Fruit fly (Drosophila melanogaster) whole organism: ENCODE results near the gene CG4455.

Experiments
- CG8478 ChIP-seq: fragments of >200 bp; optimal IDR thresholded peaks from 2 replicates; lab custom pipeline; 2018; ENCODE audit warnings: inconsistent platforms
- Dll ChIP-seq: fragments of >200 bp; optimal IDR thresholded peaks from 2 replicates; lab custom pipeline; 2017
- EcR ChIP-seq, 2 experiments: fragments of >200 bp; optimal IDR thresholded peaks; 2 replicates each; lab custom pipeline; 2017; ENCODE audit warnings: missing biosample characterization in 2 of 2, missing genetic modification characterization in 2 of 2, missing genetic modification reagents in 2 of 2
- pan ChIP-seq: fragments of >200 bp; optimal IDR thresholded peaks from 2 replicates; lab custom pipeline; 2017
- psq ChIP-seq: fragments of >200 bp; optimal IDR thresholded peaks from 2 replicates; lab custom pipeline; 2017
- usp ChIP-seq: fragments of >200 bp; optimal IDR thresholded peaks from 2 replicates; lab custom pipeline; 2017; ENCODE audit warnings: missing biosample characterization, missing genetic modification characterization, mixed read lengths

CG4455 gene

DNA sequence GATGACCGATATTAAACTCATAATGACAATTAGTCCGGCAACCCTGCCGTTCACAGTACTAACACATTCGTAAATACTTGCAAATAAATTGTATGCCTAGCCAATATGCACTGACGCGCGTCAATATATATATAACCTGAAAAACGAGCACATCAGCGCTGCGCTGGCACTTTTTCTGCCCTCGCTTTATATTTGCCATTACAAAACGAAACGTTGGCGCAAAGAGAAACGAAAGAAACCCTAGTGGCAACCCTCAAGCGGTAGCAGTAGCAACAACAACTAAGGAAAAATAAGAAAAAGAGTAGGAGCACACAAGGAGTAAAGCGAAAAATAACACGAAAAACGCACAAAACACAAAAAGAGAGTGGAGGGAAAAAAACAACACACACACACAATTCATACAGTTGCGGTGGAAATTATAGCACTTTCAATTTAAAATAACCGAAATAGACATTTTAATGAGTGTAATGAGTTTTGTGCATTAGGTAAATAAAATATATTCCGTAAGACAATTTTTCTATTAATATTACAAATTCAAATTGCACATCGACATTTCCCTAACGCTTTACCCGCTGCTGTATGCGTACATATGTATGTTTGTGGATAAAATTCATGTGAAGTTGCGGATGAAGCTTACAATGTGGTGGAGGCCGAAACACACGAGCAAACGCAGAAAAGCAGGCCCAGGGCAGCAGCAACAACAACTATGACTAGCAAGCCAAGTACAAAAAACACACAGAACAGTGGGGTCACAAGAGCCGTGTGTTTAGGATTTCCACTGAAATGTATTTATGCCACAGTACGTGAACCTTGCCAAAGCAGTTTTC, 1.8 kb upstream of the CG4455 start:
- no peak for TF ChIP-seq Dll (lab: Kevin White, UChicago)
- TF ChIP-seq pan (lab: Kevin White, UChicago), result no peak
- TF ChIP-seq psq (lab: Kevin White, UChicago), result peak; percentile 75
- no peak for TF ChIP-seq EcR (GFP tag; optimal IDR thresholded peaks at IDR 0.05; lab: Kevin White, UChicago)
- TF ChIP-seq CG8478 (lab: Kevin White, UChicago), result no peak

DNA sequence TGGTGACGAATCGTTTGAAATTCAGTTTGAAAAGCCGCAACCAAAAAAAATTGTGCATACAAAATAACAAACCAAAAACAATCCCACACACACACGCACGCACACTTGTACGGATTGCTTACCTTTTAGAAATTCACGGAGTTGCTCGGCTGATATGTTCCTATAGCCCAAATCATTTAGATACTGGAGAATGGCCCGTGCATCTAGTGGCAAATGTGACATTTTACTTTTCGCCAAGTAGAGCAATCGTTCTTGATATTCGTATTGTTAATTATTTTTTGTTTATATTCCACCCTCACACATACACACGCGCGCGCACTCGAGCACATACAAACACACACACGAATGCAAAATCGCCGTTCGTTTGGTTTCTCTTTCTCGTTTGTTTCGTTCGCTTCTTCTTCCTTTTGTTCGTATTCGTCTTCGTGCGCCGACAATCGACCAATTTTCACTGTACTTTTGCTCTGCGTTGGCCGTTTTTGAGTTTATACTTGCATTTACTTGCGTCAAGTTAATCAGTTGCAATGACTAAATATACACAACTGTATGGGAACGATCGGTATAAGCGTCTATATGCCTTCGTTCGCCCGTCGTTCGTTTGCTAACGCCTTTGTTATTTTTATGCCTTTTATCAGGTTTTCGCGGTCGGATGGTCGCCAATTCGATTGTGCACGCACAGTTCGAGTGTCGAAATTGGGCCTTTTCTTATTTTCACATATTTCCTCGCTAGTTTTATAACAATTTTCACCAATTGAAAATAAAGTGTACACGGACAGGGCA, 739 bp upstream of the CG4455 start:
- TF ChIP-seq usp (GFP tag; lab: Kevin White, UChicago), result no peak
- TF ChIP-seq CG8478 (lab: Kevin White, UChicago), result no peak
- TF ChIP-seq pan (lab: Kevin White, UChicago), result no peak
- TF ChIP-seq Dll (lab: Kevin White, UChicago), result no peak
- TF ChIP-seq EcR (GFP tag; optimal IDR thresholded peaks at IDR 0.05; lab: Kevin White, UChicago), result no peak
- TF ChIP-seq psq (lab: Kevin White, UChicago), result no peak

DNA sequence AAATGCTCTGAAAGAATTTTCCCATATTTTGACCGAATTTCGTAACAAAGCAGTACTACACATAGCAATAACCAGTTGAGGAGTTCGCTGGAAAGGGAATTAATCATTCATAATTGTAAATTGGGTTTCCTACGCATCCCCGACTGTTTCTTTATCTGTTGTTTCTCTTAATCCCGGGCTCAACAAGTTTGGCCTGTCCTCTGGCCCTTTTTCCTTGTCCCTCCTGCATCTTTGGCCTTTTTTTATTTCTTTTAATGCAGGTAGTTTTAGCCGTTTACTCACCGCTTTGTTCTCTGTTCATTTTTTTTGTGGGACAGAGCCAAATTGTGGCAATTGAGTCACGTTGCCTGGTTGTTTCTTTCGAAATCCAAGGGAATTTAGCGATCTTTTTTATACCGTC, 1.0 kb downstream of the CG4455 start:
- no peak for TF ChIP-seq usp (GFP tag; lab: Kevin White, UChicago)
- no peak for TF ChIP-seq pan (lab: Kevin White, UChicago)
- no peak for TF ChIP-seq Dll (lab: Kevin White, UChicago)
- no peak for TF ChIP-seq CG8478 (lab: Kevin White, UChicago)
- TF ChIP-seq EcR (GFP tag; optimal IDR thresholded peaks at IDR 0.05; lab: Kevin White, UChicago), result no peak
- no peak for TF ChIP-seq psq (lab: Kevin White, UChicago)

DNA sequence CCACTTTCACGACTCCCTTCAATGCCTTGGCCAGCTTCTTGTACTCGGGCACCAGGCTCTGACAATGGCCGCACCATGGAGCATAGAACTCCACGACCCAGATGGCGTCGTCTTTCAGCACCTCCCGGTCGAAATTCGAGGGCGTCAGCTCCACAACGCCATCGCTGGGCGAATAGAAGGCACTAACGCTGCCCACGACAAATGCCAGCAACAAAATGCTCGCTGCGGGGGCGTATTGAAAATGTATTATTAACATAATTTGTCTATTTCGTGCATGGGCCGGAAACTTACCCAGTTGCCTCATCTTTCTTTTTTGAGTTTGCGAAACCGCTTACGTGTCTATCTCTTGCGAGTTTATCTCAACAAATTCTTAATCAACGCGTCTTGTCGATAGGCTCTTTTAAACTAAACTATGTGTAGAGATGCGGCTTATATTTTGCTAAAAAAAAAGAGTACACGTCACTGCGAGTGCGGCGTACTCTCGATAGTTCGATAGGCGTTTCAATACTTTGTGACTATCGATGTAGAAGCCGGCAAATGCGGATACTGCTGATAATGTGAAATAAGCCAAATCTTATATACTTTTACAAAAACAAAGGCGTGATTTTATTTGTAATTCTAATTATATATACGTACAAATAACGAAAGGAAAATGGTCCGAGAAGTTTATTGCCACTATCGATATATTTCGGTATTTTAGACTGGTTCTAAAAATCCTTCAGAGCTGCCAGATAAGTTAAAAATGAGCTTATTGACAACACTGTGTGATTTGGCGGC, 3.7 kb downstream of the CG4455 start, which contains the start of gene CaBP1:
CaBP1 (minus strand) TSS at position 487 of the 777 bp plus-strand sequence.
- no peak for TF ChIP-seq psq (lab: Kevin White, UChicago)
- TF ChIP-seq EcR (GFP tag; optimal IDR thresholded peaks at IDR 0.05; lab: Kevin White, UChicago), result no peak
- no peak for TF ChIP-seq Dll (lab: Kevin White, UChicago)
- no peak for TF ChIP-seq usp (GFP tag; lab: Kevin White, UChicago)
- TF ChIP-seq pan (lab: Kevin White, UChicago), result no peak
- TF ChIP-seq CG8478 (lab: Kevin White, UChicago), result no peak

DNA sequence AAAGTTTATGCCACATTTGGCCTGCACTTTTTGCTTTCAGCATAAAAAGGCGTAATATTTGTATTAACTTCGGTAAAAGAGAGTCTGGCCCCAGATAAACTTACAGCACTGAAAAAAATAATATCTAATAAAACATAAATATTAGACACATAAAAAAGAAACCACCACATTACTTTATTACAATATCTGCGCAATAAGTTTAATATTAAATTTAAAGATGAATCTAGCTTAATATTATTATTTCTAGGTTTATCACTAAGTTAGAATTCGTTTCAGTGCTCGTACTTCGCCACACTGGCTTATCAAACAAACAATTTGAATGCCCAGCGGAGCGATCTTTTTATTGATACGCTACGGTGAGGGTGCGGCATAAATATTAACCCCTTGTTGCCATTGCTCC, 5.1 kb downstream of the CG4455 start:
- no peak for TF ChIP-seq Dll (lab: Kevin White, UChicago)
- no peak for TF ChIP-seq CG8478 (lab: Kevin White, UChicago)
- TF ChIP-seq usp (GFP tag; lab: Kevin White, UChicago), result no peak
- TF ChIP-seq EcR (GFP tag; optimal IDR thresholded peaks at IDR 0.05; lab: Kevin White, UChicago), result no peak
- no peak for TF ChIP-seq psq (lab: Kevin White, UChicago)
- no peak for TF ChIP-seq pan (lab: Kevin White, UChicago)

DNA sequence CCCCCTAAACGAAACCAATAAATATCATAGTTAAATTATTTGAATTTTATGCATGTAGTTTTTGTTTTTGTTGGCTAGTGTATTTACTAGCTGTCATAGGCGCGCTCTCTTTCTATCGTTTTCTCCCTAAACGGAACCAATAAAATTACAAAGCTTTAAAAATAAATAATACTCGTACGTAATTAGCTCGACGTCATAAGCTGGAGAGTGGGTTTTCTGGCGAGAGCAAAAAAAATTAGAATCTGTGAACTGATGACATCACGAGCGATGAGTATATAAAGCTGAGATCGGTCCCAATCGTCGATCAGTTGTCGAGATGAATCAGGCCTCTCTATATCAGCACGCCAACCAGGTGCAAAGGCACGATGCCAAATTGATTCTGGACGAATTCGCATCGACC, 12.9 kb downstream of the CG4455 start, which contains the start of gene jhamt:
jhamt (plus strand) TSS at position 301 of the 400 bp plus-strand sequence.
- TF ChIP-seq CG8478 (lab: Kevin White, UChicago), result no peak
- TF ChIP-seq psq (lab: Kevin White, UChicago), result no peak
- no peak for TF ChIP-seq Dll (lab: Kevin White, UChicago)
- TF ChIP-seq EcR (GFP tag; optimal IDR thresholded peaks at IDR 0.05; lab: Kevin White, UChicago), result no peak
- TF ChIP-seq pan (lab: Kevin White, UChicago), result no peak
- TF ChIP-seq usp (GFP tag; lab: Kevin White, UChicago), result no peak

DNA sequence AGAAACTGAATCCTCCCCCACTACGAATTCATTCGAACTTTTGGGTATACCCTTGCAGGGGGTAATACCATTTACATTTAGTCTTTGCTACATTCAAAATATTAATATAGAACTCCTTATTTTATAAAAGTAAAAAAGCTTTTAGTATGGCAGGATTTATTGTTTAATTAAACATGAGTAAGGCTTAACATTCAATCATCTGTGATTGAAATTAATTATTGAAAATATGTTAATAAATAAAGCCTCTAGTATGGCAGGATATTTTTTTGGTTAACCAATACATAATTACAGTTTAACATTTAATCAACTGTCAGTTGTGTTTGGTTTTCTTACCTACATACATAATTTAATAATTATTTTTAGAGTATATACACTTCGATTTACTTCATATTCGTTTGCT, 22.0 kb downstream of the CG4455 start:
- TF ChIP-seq pan (lab: Kevin White, UChicago) (no peak), Dll (lab: Kevin White, UChicago) (no peak), EcR (GFP tag; optimal IDR thresholded peaks at IDR 0.05; lab: Kevin White, UChicago) (no peak), CG8478 (lab: Kevin White, UChicago) (no peak), usp (GFP tag; lab: Kevin White, UChicago) (no peak), psq (lab: Kevin White, UChicago) (no peak)

DNA sequence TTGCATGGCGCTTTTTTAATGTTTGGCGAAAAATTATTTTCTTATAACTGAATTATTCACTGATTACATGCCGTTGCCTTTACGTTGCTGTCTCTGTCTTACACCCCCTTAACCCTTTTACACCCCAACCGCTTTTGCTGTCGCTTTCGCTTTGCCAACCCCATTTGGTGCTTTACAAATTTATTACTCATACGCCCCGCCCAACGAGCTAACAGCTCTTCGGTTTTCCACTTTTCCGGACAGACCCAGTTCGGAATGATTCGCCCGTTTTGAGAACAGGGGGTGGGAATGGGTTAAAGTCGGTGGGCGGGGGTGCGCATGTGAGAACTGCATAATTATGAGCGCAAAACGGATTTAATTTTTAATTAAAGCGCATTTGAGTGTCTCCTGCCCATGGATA, 28.2 kb downstream of the CG4455 start:
- TF ChIP-seq pan (lab: Kevin White, UChicago), result no peak
- no peak for TF ChIP-seq psq (lab: Kevin White, UChicago)
- TF ChIP-seq CG8478 (lab: Kevin White, UChicago), result no peak
- no peak for TF ChIP-seq Dll (lab: Kevin White, UChicago)
- no peak for TF ChIP-seq usp (GFP tag; lab: Kevin White, UChicago)

DNA sequence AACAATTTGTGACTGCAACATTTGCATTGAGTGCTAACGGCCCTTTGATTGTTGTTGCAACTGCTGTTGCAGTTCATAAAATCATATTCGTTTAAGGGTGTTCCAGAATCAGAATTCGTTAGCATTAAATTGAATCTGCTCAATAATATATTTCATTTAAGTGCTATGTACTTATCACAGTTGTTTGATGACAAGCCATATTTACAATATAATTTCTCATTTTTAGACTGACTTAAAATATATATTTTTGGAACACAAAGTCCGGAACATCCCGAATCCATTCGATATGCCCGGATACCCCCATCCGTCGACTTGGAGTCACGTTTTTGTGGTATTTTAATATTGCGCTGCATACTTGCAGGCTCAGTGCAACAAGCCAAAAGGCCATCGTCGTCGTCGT, 38.1 kb downstream of the CG4455 start:
- TF ChIP-seq psq (lab: Kevin White, UChicago), result no peak
- no peak for TF ChIP-seq Dll (lab: Kevin White, UChicago)
- TF ChIP-seq usp (GFP tag; lab: Kevin White, UChicago), result no peak
- no peak for TF ChIP-seq CG8478 (lab: Kevin White, UChicago)
- TF ChIP-seq pan (lab: Kevin White, UChicago), result no peak
- TF ChIP-seq EcR (GFP tag; optimal IDR thresholded peaks at IDR 0.05; lab: Kevin White, UChicago), result no peak

DNA sequence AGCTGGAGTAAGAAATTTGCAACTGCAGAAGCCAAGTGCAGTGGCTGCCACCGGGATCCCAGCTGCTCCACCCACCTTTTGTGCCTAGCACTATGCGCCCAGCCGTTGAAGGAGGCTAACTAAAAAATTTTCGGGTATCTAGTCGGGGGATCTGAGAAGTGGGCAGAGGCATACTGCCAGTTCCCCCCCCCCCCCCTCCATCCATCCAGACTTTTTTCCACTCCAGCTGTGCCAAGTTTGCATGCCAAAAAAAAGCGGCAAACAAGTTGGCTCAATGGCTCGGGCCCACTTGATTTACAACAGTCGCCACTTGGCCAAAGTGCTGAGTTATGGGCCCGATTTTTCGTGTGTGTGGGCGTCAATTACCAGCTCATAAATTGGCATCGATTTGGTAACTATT, 44.8 kb downstream of the CG4455 start:
- TF ChIP-seq psq (lab: Kevin White, UChicago) (no peak), Dll (lab: Kevin White, UChicago) (no peak), EcR (GFP tag; optimal IDR thresholded peaks at IDR 0.05; lab: Kevin White, UChicago) (no peak), pan (lab: Kevin White, UChicago) (no peak), usp (GFP tag; lab: Kevin White, UChicago) (no peak), CG8478 (lab: Kevin White, UChicago) (no peak)
